Fruit fly (Drosophila melanogaster) whole organism, wandering third instar larva: Measurements from ENCODE around the gene CG13014.

Source experiments
- Abd-B ChIP-seq: fragments of >200 bp; optimal IDR thresholded peaks from 2 replicates; lab custom pipeline; 2017; ENCODE audit warnings: missing biosample characterization, missing genetic modification characterization
- CG32264 ChIP-seq: fragments of 200-800 bp; sonication (Bioruptor generic); optimal IDR thresholded peaks from 2 replicates; lab custom pipeline; 2016; ENCODE audit warnings: missing biosample characterization, missing genetic modification characterization
- CG9705 ChIP-seq: fragments of 200-800 bp; sonication (Bioruptor generic); optimal IDR thresholded peaks from 2 replicates; lab custom pipeline; 2018; ENCODE audit warnings: missing biosample characterization, mild to moderate bottlenecking, missing genetic modification characterization
- CrebA ChIP-seq: fragments of 200-800 bp; sonication (Bioruptor generic); optimal IDR thresholded peaks from 2 replicates; lab custom pipeline; 2016; ENCODE audit warnings: missing biosample characterization, mild to moderate bottlenecking, missing genetic modification characterization, borderline replicate concordance
- Dfd ChIP-seq: fragments of >200 bp; optimal IDR thresholded peaks from 2 replicates; lab custom pipeline; 2017; ENCODE audit warnings: missing biosample characterization, missing genetic modification characterization
- Dif ChIP-seq: fragments of 200-275, 200-300 bp; sonication (Bioruptor generic); optimal IDR thresholded peaks from 2 replicates; lab custom pipeline; 2018; ENCODE audit warnings: missing biosample characterization, missing genetic modification characterization; ENCODE audit not compliant: partially characterized antibody
- GATAd ChIP-seq: sonication (Bioruptor generic); optimal IDR thresholded peaks from 2 replicates; lab custom pipeline; 2016; ENCODE audit warnings: missing biosample characterization, missing genetic modification characterization
- HLH106 ChIP-seq: fragments of 200-800 bp; optimal IDR thresholded peaks from 3 replicates; lab custom pipeline; 2019; ENCODE audit warnings: missing biosample characterization, mild to moderate bottlenecking, missing genetic modification characterization, moderate library complexity
- Hnf4 ChIP-seq: fragments of 200-800 bp; sonication (Bioruptor generic); optimal IDR thresholded peaks from 2 replicates; lab custom pipeline; 2016; ENCODE audit warnings: missing biosample characterization, mild to moderate bottlenecking, missing genetic modification characterization
- Hr78 ChIP-seq: fragments of >200 bp; optimal IDR thresholded peaks from 2 replicates; lab custom pipeline; 2017; ENCODE audit warnings: missing biosample characterization, missing genetic modification characterization
- Hr83 ChIP-seq: fragments of 200-300 bp; sonication (Bioruptor generic); optimal IDR thresholded peaks from 2 replicates; lab custom pipeline; 2016; ENCODE audit warnings: missing biosample characterization, mild to moderate bottlenecking, missing genetic modification characterization, moderate library complexity; ENCODE audit not compliant: poor library complexity, severe bottlenecking
- Jra ChIP-seq: sonication (Bioruptor generic); optimal IDR thresholded peaks from 2 replicates; lab custom pipeline; 2016; ENCODE audit warnings: missing biosample characterization, missing genetic modification characterization
- Mio ChIP-seq: sonication (Bioruptor generic); optimal IDR thresholded peaks from 2 replicates; lab custom pipeline; 2016; ENCODE audit warnings: missing biosample characterization, missing genetic modification characterization
- Myc ChIP-seq: fragments of >200 bp; optimal IDR thresholded peaks from 2 replicates; lab custom pipeline; 2017
- N ChIP-seq: fragments of >200 bp; optimal IDR thresholded peaks from 2 replicates; lab custom pipeline; 2018; ENCODE audit warnings: missing biosample characterization, missing external identifiers, missing genetic modification characterization
- OdsH ChIP-seq: fragments of 200-800 bp; sonication (Bioruptor generic); optimal IDR thresholded peaks from 2 replicates; lab custom pipeline; 2016; ENCODE audit warnings: missing biosample characterization, mild to moderate bottlenecking, missing genetic modification characterization
- Rel ChIP-seq, 2 experiments: fragments of 200-800 bp; sonication (Bioruptor generic) in 1 of 2; optimal IDR thresholded peaks; 2 replicates in 1 of 2; 3 replicates in 1 of 2; lab custom pipeline; 2016 to 2019; ENCODE audit warnings: mild to moderate bottlenecking in 2 of 2, missing biosample characterization in 2 of 2, missing genetic modification characterization in 2 of 2, moderate library complexity in 1 of 2
- Sp1 ChIP-seq: fragments of 200-800 bp; sonication (Bioruptor generic); optimal IDR thresholded peaks from 3 replicates; lab custom pipeline; 2019; ENCODE audit warnings: missing biosample characterization, mild to moderate bottlenecking, missing genetic modification characterization, moderate library complexity
- Vsx2 ChIP-seq: fragments of 200-300, 225-300 bp; sonication (Bioruptor generic); optimal IDR thresholded peaks from 2 replicates; lab custom pipeline; 2018; ENCODE audit warnings: missing biosample characterization, missing genetic modification characterization; ENCODE audit not compliant: partially characterized antibody
- br ChIP-seq: fragments of 200-800 bp; sonication (Bioruptor generic); optimal IDR thresholded peaks from 2 replicates; lab custom pipeline; 2016; ENCODE audit warnings: missing biosample characterization, missing genetic modification characterization
- brk ChIP-seq: fragments of 200-800 bp; sonication (Bioruptor generic); optimal IDR thresholded peaks from 2 replicates; lab custom pipeline; 2016; ENCODE audit warnings: missing biosample characterization, mild to moderate bottlenecking, missing genetic modification characterization
- dl ChIP-seq, 2 experiments: fragments of 175-275, 200-275 bp in 1 of 2; fragments of 200-275 bp in 1 of 2; sonication (Bioruptor generic); optimal IDR thresholded peaks; lab custom pipeline; 2018; ENCODE audit warnings: mild to moderate bottlenecking in 2 of 2, missing biosample characterization in 2 of 2, missing genetic modification characterization in 2 of 2, moderate library complexity in 2 of 2; ENCODE audit not compliant: partially characterized antibody in 2 of 2, insufficient read depth in 1 of 2
- dmrt93B ChIP-seq: fragments of 200-800 bp; sonication (Bioruptor generic); optimal IDR thresholded peaks from 2 replicates; lab custom pipeline; 2018; ENCODE audit warnings: missing biosample characterization, mild to moderate bottlenecking, missing genetic modification characterization
- dsf ChIP-seq: sonication (Bioruptor generic); optimal IDR thresholded peaks from 2 replicates; lab custom pipeline; 2016; ENCODE audit warnings: missing biosample characterization, missing genetic modification characterization, borderline replicate concordance
- ey ChIP-seq: fragments of 200-800 bp; sonication (Bioruptor generic); optimal IDR thresholded peaks from 2 replicates; lab custom pipeline; 2016; ENCODE audit warnings: missing biosample characterization, missing genetic modification characterization
- foxo ChIP-seq, 2 experiments: fragments of 200-800 bp; sonication (Bioruptor generic); optimal IDR thresholded peaks; 2 replicates in 1 of 2; 3 replicates in 1 of 2; lab custom pipeline; 2016 to 2017; ENCODE audit warnings: missing biosample characterization in 2 of 2, missing genetic modification characterization in 2 of 2
- fru ChIP-seq: fragments of 200-800 bp; sonication (Bioruptor generic); optimal IDR thresholded peaks from 3 replicates; lab custom pipeline; 2016; ENCODE audit warnings: missing biosample characterization, mild to moderate bottlenecking, missing genetic modification characterization
- h ChIP-seq: fragments of 200-800 bp; sonication (Bioruptor generic); optimal IDR thresholded peaks from 3 replicates; lab custom pipeline; 2016; ENCODE audit warnings: missing biosample characterization, mild to moderate bottlenecking, missing genetic modification characterization
- jim ChIP-seq: fragments of 175-275, 200-325 bp; sonication (Bioruptor generic); optimal IDR thresholded peaks from 2 replicates; lab custom pipeline; 2016; ENCODE audit warnings: missing biosample characterization, mild to moderate bottlenecking, missing genetic modification characterization
- lola ChIP-seq: fragments of >200 bp; optimal IDR thresholded peaks from 2 replicates; lab custom pipeline; 2017; ENCODE audit warnings: missing biosample characterization, missing genetic modification characterization
- pan ChIP-seq: fragments of >200 bp; optimal IDR thresholded peaks from 2 replicates; lab custom pipeline; 2017
- psq ChIP-seq: fragments of 200-800 bp; sonication (Bioruptor generic); optimal IDR thresholded peaks from 3 replicates; lab custom pipeline; 2017; ENCODE audit warnings: missing biosample characterization, mild to moderate bottlenecking, missing genetic modification characterization, moderate library complexity
- rgr ChIP-seq: fragments of 200-800 bp; sonication (Bioruptor generic); optimal IDR thresholded peaks from 3 replicates; lab custom pipeline; 2016; ENCODE audit warnings: missing biosample characterization, mild to moderate bottlenecking, missing genetic modification characterization
- sage ChIP-seq: fragments of 200-800 bp; sonication (Bioruptor generic); optimal IDR thresholded peaks from 2 replicates; lab custom pipeline; 2016; ENCODE audit warnings: missing biosample characterization, mild to moderate bottlenecking, missing genetic modification characterization
- sv ChIP-seq: fragments of 200-800 bp; sonication (Bioruptor generic); optimal IDR thresholded peaks from 3 replicates; lab custom pipeline; 2016; ENCODE audit warnings: missing biosample characterization, missing genetic modification characterization
- tai ChIP-seq: sonication (Bioruptor generic); optimal IDR thresholded peaks from 2 replicates; lab custom pipeline; 2016; ENCODE audit warnings: missing biosample characterization, missing genetic modification characterization
- usp ChIP-seq: fragments of >200 bp; optimal IDR thresholded peaks from 2 replicates; lab custom pipeline; 2017; ENCODE audit warnings: missing biosample characterization, missing genetic modification characterization
- woc ChIP-seq: sonication (Bioruptor generic); optimal IDR thresholded peaks from 2 replicates; lab custom pipeline; 2016; ENCODE audit warnings: missing biosample characterization, mild to moderate bottlenecking, missing genetic modification characterization

Gene CG13014

DNA sequence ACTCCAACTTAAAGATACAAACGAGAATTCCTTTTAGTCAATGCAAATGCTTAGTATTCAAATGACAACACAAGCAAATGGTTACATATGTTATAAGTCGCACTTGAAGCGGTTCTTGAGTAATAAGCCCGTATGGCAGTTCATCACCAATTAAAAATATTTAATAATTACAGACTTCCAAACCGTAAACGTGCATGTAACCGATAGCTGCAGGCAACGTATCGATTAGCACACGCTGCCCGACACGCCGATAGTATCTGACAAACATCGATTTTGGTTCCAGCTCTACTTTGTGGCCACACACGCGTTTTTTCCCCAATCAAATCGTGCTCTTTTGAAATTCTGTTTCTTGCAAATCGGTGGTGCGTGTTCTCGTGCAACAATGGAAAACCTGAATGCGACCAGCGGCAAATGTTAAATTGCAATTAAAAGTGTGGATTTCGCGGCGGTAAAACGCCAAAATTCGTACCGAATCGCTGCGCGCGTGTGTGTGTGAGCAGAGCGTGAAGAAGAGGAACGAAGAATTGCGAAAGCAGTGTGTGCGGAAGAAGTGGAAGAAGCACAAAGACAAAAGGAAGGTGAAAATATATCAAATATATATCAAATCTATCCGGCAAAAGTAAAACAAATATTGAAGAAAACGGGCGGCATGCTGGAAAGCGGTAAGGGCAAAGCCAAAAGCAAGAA lies 11.4 kb downstream of the CG13014 start, which contains the start of the genes CG9784 and Nup153:
Gene CG9784 (minus strand): TSS at position 238 of the 687 bp plus-strand sequence.
Gene Nup153 (plus strand): TSS at position 264 of the 687 bp plus-strand sequence.
- TF ChIP-seq Myc (lab: Kevin White, UChicago) (peak; percentile 40), Abd-B (GFP tag; lab: Kevin White, UChicago) (no peak), dsf (GFP tag; lab: Kevin White, UChicago) (no peak), Rel (GFP tag; optimal IDR thresholded peaks at IDR 0.05; lab: Kevin White, UChicago) (no peak), Rel (tag; optimal IDR thresholded peaks at IDR 0.05; lab: Kevin White, UChicago) (peak; percentile 60), Hnf4 (no peak), tai (no peak)

dm6 chrX:16599770-16600169 lies 12.1 kb downstream of the CG13014 start:
- TF ChIP-seq lola (GFP tag; lab: Kevin White, UChicago) (no peak), CrebA (GFP tag; lab: Kevin White, UChicago) (no peak), Hr83 (peak; percentile 71), Sp1 (GFP tag; lab: Kevin White, UChicago) (peak; percentile 91), Hnf4 (no peak), rgr (GFP tag; lab: Kevin White, UChicago) (no peak), Dif (GFP tag; lab: Kevin White, UChicago) (peak; percentile 58), Rel (GFP tag; optimal IDR thresholded peaks at IDR 0.05; lab: Kevin White, UChicago) (peak; percentile 98), Rel (tag; optimal IDR thresholded peaks at IDR 0.05; lab: Kevin White, UChicago) (peak; percentile 56), h (GFP tag; lab: Kevin White, UChicago) (peak; percentile 30), GATAd (no peak), jim (GFP tag; lab: Kevin White, UChicago) (peak; percentile 97), Myc (lab: Kevin White, UChicago) (no peak), usp (GFP tag; lab: Kevin White, UChicago) (no peak), OdsH (GFP tag; lab: Kevin White, UChicago) (no peak), Hr78 (GFP tag; lab: Kevin White, UChicago) (no peak), sv (GFP tag; lab: Kevin White, UChicago) (no peak), psq (GFP tag; lab: Kevin White, UChicago) (peak; percentile 87), ey (GFP tag; lab: Kevin White, UChicago) (no peak), dsf (GFP tag; lab: Kevin White, UChicago) (no peak), HLH106 (tag; lab: Kevin White, UChicago) (no peak), dmrt93B (GFP tag; lab: Kevin White, UChicago) (no peak), Mio (GFP tag; lab: Kevin White, UChicago) (no peak), CG32264 (GFP tag; lab: Kevin White, UChicago) (peak; percentile 74), Dfd (GFP tag; lab: Kevin White, UChicago) (no peak), Vsx2 (GFP tag; lab: Kevin White, UChicago) (no peak), CG9705 (peak; percentile 31), N (GFP tag; lab: Kevin White, UChicago) (peak; percentile 40), sage (peak; percentile 10), dl (GFP tag; optimal IDR thresholded peaks at IDR 0.05; lab: Kevin White, UChicago; ENCODE audit: insufficient read depth in 1 of 2, partially characterized antibody in 2 of 2) (peak in 1 of 2 experiments; percentile 58), tai (no peak), foxo (GFP tag; optimal IDR thresholded peaks at IDR 0.05; lab: Kevin White, UChicago) (peak in 1 of 2 experiments; percentile 85), fru (GFP tag; lab: Kevin White, UChicago) (peak; percentile 16), br (GFP tag; lab: Kevin White, UChicago) (no peak), pan (no peak), Jra (GFP tag; lab: Kevin White, UChicago) (peak; percentile 2), brk (GFP tag; lab: Kevin White, UChicago) (no peak), woc (GFP tag; lab: Kevin White, UChicago) (no peak)
